Worm (Caenorhabditis elegans) whole organism, L4 larva: ENCODE data around the gene calu-1.

Source experiments
- D1046.2 ChIP-seq: fragments of 200-800 bp; sonication (Bioruptor generic); IDR thresholded peaks from 2 replicates; pipeline ENCODE4 v1.3.6; 2022; ENCODE audit warnings: missing genetic modification characterization, missing compliant biosample characterization
- F37D6.2 ChIP-seq: sonication (generic microtip); optimal IDR thresholded peaks from 2 replicates; lab custom pipeline; 2016; ENCODE audit warnings: mild to moderate bottlenecking, missing genetic modification characterization, missing compliant biosample characterization
- T26A8.4 ChIP-seq: fragments of 200-800 bp; sonication (Bioruptor generic); IDR thresholded peaks from 2 replicates; pipeline ENCODE4 v1.3.6; 2022; ENCODE audit warnings: missing genetic modification characterization, missing compliant biosample characterization
- ZK337.2 ChIP-seq: fragments of 200-800 bp; sonication (Bioruptor generic); IDR thresholded peaks from 2 replicates; pipeline ENCODE4 v1.3.6; 2022; ENCODE audit warnings: missing genetic modification reagents, missing genetic modification characterization, missing compliant biosample characterization
- aha-1 ChIP-seq: fragments of 150-350 bp; peaks from one replicate; lab custom pipeline; 2014; ENCODE audit warnings: missing biosample characterization, missing genetic modification characterization
- ama-1 ChIP-seq: fragments of 150-350 bp; optimal IDR thresholded peaks from 2 replicates; lab custom pipeline; 2014; ENCODE audit warnings: inconsistent platforms, mixed read lengths
- ceh-20 ChIP-seq: fragments of 200-800 bp; sonication (Bioruptor generic); IDR thresholded peaks from 2 replicates; pipeline ENCODE4 v1.3.6; 2022; ENCODE audit warnings: missing genetic modification reagents, missing genetic modification characterization, missing compliant biosample characterization
- ceh-28 ChIP-seq: fragments of 150-350 bp; optimal IDR thresholded peaks from 2 replicates; lab custom pipeline; 2014; ENCODE audit warnings: missing biosample characterization, missing genetic modification reagents, missing genetic modification characterization
- ceh-32 ChIP-seq: sonication (generic microtip); optimal IDR thresholded peaks from 2 replicates; lab custom pipeline; 2016; ENCODE audit warnings: mild to moderate bottlenecking, missing genetic modification characterization, missing compliant biosample characterization; ENCODE audit not compliant: poor library complexity
- ceh-82 ChIP-seq: sonication (generic microtip); optimal IDR thresholded peaks from 2 replicates; lab custom pipeline; 2017; ENCODE audit warnings: missing biosample characterization, missing genetic modification characterization
- ctbp-1 ChIP-seq: fragments of 200-800 bp; sonication (Bioruptor generic); IDR thresholded peaks from 2 replicates; pipeline ENCODE4 v1.3.6; 2022; ENCODE audit warnings: missing genetic modification reagents, missing genetic modification characterization, missing compliant biosample characterization
- daf-19 ChIP-seq: fragments of 200-800 bp; sonication (Bioruptor generic); conservative IDR thresholded peaks from 2 replicates; pipeline ENCODE4 v1.3.6; 2022; ENCODE audit warnings: missing genetic modification characterization, missing compliant biosample characterization
- dmd-9 ChIP-seq: fragments of 200-800 bp; sonication (Bioruptor generic); IDR thresholded peaks from 2 replicates; pipeline ENCODE4 v1.3.6; 2022; ENCODE audit warnings: missing genetic modification reagents, missing genetic modification characterization, missing compliant biosample characterization
- dpl-1 ChIP-seq: fragments of 150-350 bp; optimal IDR thresholded peaks from 2 replicates; lab custom pipeline; 2014; ENCODE audit warnings: missing biosample characterization, missing genetic modification reagents, missing genetic modification characterization
- duxl-1 ChIP-seq: sonication (generic microtip); optimal IDR thresholded peaks from 2 replicates; lab custom pipeline; 2016; ENCODE audit warnings: mild to moderate bottlenecking, missing genetic modification characterization, moderate library complexity, missing compliant biosample characterization; ENCODE audit not compliant: poor library complexity
- egl-43 ChIP-seq: fragments of 200-800 bp; sonication (Bioruptor generic); IDR thresholded peaks from 2 replicates; pipeline ENCODE4 v1.3.6; 2022; ENCODE audit warnings: missing genetic modification reagents, missing genetic modification characterization, missing compliant biosample characterization
- hlh-11 ChIP-seq: fragments of 200-800 bp; sonication (Bioruptor generic); optimal IDR thresholded peaks from 2 replicates; lab custom pipeline; 2018; ENCODE audit warnings: mild to moderate bottlenecking, missing genetic modification characterization, missing compliant biosample characterization
- hlh-30 ChIP-seq: sonication (generic microtip); optimal IDR thresholded peaks from 2 replicates; lab custom pipeline; 2017; ENCODE audit warnings: antibody characterized with exemption, mild to moderate bottlenecking, missing genetic modification characterization, missing compliant biosample characterization; ENCODE audit not compliant: insufficient read depth
- hmg-1.1 ChIP-seq: fragments of 200-800 bp; sonication (Bioruptor generic); IDR thresholded peaks from 2 replicates; pipeline ENCODE4 v1.3.6; 2022; ENCODE audit warnings: missing genetic modification reagents, missing genetic modification characterization, missing compliant biosample characterization
- jun-1 ChIP-seq: fragments of 150-350 bp; optimal IDR thresholded peaks from 2 replicates; lab custom pipeline; 2014; ENCODE audit warnings: missing biosample characterization, missing genetic modification reagents, missing genetic modification characterization
- lim-7 ChIP-seq: fragments of 200-800 bp; sonication (Bioruptor generic); IDR thresholded peaks from 2 replicates; pipeline ENCODE4 v1.3.6; 2022; ENCODE audit warnings: missing genetic modification characterization, missing compliant biosample characterization
- lin-29 ChIP-seq: fragments of 200-800 bp; sonication (Bioruptor generic); IDR thresholded peaks from 2 replicates; pipeline ENCODE4 v1.3.6; 2022; ENCODE audit warnings: missing genetic modification reagents, missing genetic modification characterization, missing compliant biosample characterization
- lin-39 ChIP-seq: fragments of 150-350 bp; optimal IDR thresholded peaks from 2 replicates; lab custom pipeline; 2014; ENCODE audit warnings: missing biosample characterization, missing genetic modification reagents, missing genetic modification characterization
- madf-9 ChIP-seq: fragments of 200-800 bp; sonication (Bioruptor generic); conservative IDR thresholded peaks from 2 replicates; pipeline ENCODE4 v1.3.6; 2022; ENCODE audit warnings: missing genetic modification reagents, missing genetic modification characterization, missing compliant biosample characterization
- mdl-1 ChIP-seq, 2 experiments: fragments of 150-350 bp in 1 of 2; sonication (generic microtip) in 1 of 2; optimal IDR thresholded peaks; 2 replicates each; lab custom pipeline; 2014 to 2017; ENCODE audit warnings: missing biosample characterization in 2 of 2, missing genetic modification characterization in 2 of 2
- mep-1 ChIP-seq: fragments of 150-350 bp; sonication (generic microtip); optimal IDR thresholded peaks from 3 replicates; lab custom pipeline; 2014; ENCODE audit warnings: missing biosample characterization, missing genetic modification characterization
- mes-2 ChIP-seq: sonication (generic microtip); optimal IDR thresholded peaks from 2 replicates; lab custom pipeline; 2016; ENCODE audit warnings: missing genotype, mild to moderate bottlenecking, missing genetic modification characterization, missing compliant biosample characterization; ENCODE audit not compliant: poor library complexity, severe bottlenecking
- mxl-3 ChIP-seq: fragments of 200-800 bp; sonication (Bioruptor generic); optimal IDR thresholded peaks from 2 replicates; lab custom pipeline; 2018; ENCODE audit warnings: mild to moderate bottlenecking, missing genetic modification characterization, missing compliant biosample characterization
- nhr-11 ChIP-seq: fragments of 150-350 bp; optimal IDR thresholded peaks from 2 replicates; lab custom pipeline; 2014; ENCODE audit warnings: missing biosample characterization, missing genetic modification characterization
- nhr-237 ChIP-seq: sonication (generic microtip); optimal IDR thresholded peaks from 2 replicates; lab custom pipeline; 2017; ENCODE audit warnings: missing biosample characterization, missing genetic modification characterization
- nhr-42 ChIP-seq: fragments of 200-800 bp; sonication (Bioruptor generic); IDR thresholded peaks from 2 replicates; pipeline ENCODE4 v1.3.6; 2022; ENCODE audit warnings: missing genetic modification characterization, missing compliant biosample characterization
- php-3 ChIP-seq: fragments of 200-800 bp; sonication (Bioruptor generic); IDR thresholded peaks from 2 replicates; pipeline ENCODE4 v1.3.6; 2022; ENCODE audit warnings: missing genetic modification reagents, missing genetic modification characterization, missing compliant biosample characterization
- rbr-2 ChIP-seq: sonication (generic microtip); optimal IDR thresholded peaks from 2 replicates; lab custom pipeline; 2016; ENCODE audit warnings: missing genotype, missing genetic modification characterization, missing compliant biosample characterization
- spr-3 ChIP-seq: fragments of 200-800 bp; sonication (Bioruptor generic); optimal IDR thresholded peaks from 2 replicates; lab custom pipeline; 2018; ENCODE audit warnings: mild to moderate bottlenecking, missing genetic modification characterization, missing compliant biosample characterization
- tag-97 ChIP-seq: fragments of 200-800 bp; sonication (Bioruptor generic); IDR thresholded peaks from 2 replicates; pipeline ENCODE4 v1.3.6; 2022; ENCODE audit warnings: missing genetic modification characterization, missing compliant biosample characterization
- tra-1 ChIP-seq: fragments of 200-800 bp; sonication (Bioruptor generic); IDR thresholded peaks from 2 replicates; pipeline ENCODE4 v1.3.6; 2022; ENCODE audit warnings: missing genetic modification reagents, missing genetic modification characterization, missing compliant biosample characterization
- unc-62 ChIP-seq, 3 experiments: fragments of 150-350 bp in 1 of 3; sonication (generic microtip); optimal IDR thresholded peaks in 2 of 3; peaks in 1 of 3; 1 replicate in 1 of 3; 2 replicates in 2 of 3; lab custom pipeline; 2014 to 2017; ENCODE audit warnings: missing biosample characterization in 3 of 3, missing genetic modification characterization in 3 of 3, missing genetic modification reagents in 3 of 3, missing genotype in 1 of 3
- vab-7 ChIP-seq: fragments of 200-800 bp; sonication (Bioruptor generic); IDR thresholded peaks from 2 replicates; pipeline ENCODE4 v1.3.6; 2022; ENCODE audit warnings: missing genetic modification reagents, missing genetic modification characterization, missing compliant biosample characterization
- zag-1 ChIP-seq: fragments of 150-350 bp; optimal IDR thresholded peaks from 2 replicates; lab custom pipeline; 2014; ENCODE audit warnings: missing biosample characterization, missing genetic modification characterization
- zfp-3 ChIP-seq: fragments of 200-800 bp; sonication (Bioruptor generic); conservative IDR thresholded peaks from 2 replicates; pipeline ENCODE4 v1.3.6; 2022; ENCODE audit warnings: missing genetic modification reagents, missing genetic modification characterization, missing compliant biosample characterization
- zip-2 ChIP-seq: fragments of 150-350 bp; optimal IDR thresholded peaks from 2 replicates; lab custom pipeline; 2014; ENCODE audit warnings: missing biosample characterization, missing genetic modification characterization
- ztf-11 ChIP-seq: fragments of 150-350 bp; optimal IDR thresholded peaks from 2 replicates; lab custom pipeline; 2014; ENCODE audit warnings: missing biosample characterization, missing genetic modification characterization

Gene calu-1

DNA sequence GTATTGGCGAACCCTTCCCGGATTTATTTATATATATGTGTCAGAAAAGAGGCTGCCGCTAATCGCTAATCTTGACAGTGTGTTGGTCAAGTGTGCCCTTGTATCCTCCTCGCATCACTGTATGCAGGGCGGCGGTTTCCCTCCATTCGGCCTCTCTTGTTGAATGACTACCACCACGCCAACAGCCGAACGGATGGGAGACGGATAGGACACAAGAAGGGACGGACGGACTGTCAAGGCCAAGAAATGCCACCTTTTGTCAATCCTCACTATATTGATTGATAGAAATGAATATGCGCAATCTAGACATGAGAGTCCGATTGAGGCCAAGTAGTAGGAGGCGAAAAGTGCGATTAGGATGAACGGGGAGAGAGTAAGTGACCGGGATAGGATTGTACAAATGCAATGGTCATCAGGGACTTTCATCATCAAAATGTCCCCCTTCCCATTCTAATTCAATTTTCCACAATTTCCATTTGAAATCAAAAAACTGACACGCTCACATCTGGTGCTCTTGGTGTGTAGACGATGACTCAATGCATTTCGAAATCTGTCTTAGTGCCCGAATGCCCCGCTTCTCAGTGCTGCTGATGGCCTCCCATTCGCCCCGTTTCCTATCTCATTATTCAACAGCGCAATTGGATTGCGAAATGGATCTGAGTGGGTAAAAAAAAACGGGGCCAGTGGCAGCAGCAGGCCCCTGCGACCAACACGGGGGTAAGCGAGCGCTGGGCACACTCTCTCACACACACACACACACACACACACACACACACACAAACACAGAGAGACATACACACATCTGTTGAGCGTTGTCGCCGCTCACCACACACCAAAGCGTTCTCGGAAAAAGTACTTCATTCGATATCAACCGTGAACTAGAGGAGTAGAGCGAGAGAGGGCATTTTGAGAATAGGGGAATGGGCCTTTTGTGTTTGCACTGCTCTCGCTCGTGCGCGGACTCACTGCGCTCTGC lies 8.7 kb downstream of the calu-1 start (continued):
- TF ChIP-seq nhr-42 (no peak), mxl-3 (GFP tag; lab: Kevin White, UChicago) (peak; percentile 64), hmg-1.1 (GFP tag; lab: Robert Waterston, UW) (peak; percentile 78), zag-1 (no peak), ceh-82 (tag; lab: Kevin White, UChicago) (no peak), hlh-30 (tag; lab: Kevin White, UChicago) (peak; percentile 49), jun-1 (no peak), zip-2 (tag; lab: Kevin White, UChicago) (no peak), dpl-1 (GFP tag; lab: Kevin White, UChicago) (no peak)

DNA sequence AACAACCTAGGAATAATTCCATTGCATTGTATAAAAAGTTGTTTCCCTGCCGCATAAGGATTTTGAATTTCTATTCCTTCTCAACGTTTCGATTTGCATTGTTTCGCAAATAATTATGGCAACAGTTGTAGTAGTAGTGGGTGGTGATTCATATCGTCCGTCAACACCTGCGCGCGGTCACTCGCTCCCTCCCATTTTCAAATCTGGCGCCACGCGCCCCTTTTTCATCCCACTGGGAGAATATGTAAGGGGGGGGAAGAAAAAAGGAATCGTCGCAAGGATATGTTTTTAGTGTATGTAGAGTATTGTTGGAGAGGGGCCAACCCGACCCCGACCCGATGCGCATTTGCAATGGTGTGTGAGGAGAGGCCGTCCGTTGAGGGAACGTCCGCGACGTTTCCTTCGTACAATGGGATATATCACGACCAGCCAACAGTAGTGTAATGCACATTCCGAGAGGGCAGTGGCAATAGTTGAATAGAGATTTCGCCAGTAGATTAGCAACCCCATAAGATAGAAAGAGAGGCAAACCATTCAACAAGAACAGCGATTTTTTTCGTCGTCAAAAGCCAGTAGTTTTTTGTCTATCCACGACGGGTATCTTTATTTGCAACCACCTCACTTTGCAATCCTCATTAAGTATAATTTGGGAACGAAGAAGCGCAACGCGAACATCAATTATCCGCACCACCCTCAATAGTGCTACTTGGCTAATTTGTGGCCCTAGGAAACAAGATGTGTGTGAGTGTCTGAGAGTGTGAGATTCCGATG lies 9.6 kb downstream of the calu-1 start:
- TF ChIP-seq dmd-9 (peak; percentile 48; the same call in 1 of the 2 replicates), unc-62 (GFP tag; optimal IDR thresholded peaks at IDR 0.05 in 1 of 2; lab: Kevin White, UChicago) (peak in 1 of 2 experiments; percentile 91), unc-62 (tag; optimal IDR thresholded peaks at IDR 0.05; lab: Kevin White, UChicago) (no peak), vab-7 (GFP tag; lab: Robert Waterston, UW) (0 out of 2 replicates have a peak, but pooled peaks have one; percentile 18), spr-3 (GFP tag; lab: Kevin White, UChicago) (peak; percentile 26), ztf-11 (no peak), mes-2 (tag; lab: Kevin White, UChicago) (peak; percentile 26), lin-29 (GFP tag; lab: Robert Waterston, UW) (no peak), ZK337.2 (GFP tag; lab: Robert Waterston, UW) (no peak), php-3 (GFP tag; lab: Robert Waterston, UW) (0 out of 2 replicates have a peak, but pooled peaks have one; percentile 12), zfp-3 (GFP tag; lab: Robert Waterston, UW) (0 out of 2 replicates have a peak, but pooled peaks have one; percentile 15), D1046.2 (0 out of 2 replicates have a peak, but pooled peaks have one; percentile 42), egl-43 (peak; percentile 39), ctbp-1 (GFP tag; lab: Robert Waterston, UW) (no peak), aha-1 (peak; percentile 98), madf-9 (GFP tag; lab: Robert Waterston, UW) (0 out of 2 replicates have a peak, but pooled peaks have one; percentile 15), duxl-1 (tag; lab: Kevin White, UChicago) (no peak)

DNA sequence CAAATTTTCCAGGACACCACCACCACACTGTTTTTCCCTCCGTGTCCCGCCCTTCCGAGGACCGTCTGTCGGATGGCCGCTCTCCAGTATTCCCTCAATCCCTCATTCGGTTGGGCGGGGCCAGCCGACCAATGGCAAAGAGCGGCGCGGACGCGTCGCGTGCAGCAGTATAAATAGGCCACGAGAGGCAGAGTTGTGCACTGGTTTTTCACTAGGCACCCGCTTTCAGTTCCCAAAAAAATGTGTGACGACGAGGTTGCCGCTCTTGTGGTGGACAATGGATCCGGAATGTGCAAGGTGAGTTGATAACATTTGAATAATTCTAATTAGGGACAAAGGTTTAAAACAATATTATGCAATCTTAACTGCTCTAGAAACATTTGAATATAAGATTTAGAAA lies 10.3 kb downstream of the calu-1 start, which contains the start of gene act-4:
TSS of gene act-4 (plus strand) at position 200 of the 400 bp plus-strand sequence.
- TF ChIP-seq duxl-1 (tag; lab: Kevin White, UChicago): no peak
- TF ChIP-seq egl-43: peak; percentile 81
- no peak for TF ChIP-seq daf-19 (GFP tag; lab: Robert Waterston, UW)
- 0 out of 2 replicates have a peak, but pooled peaks have one; percentile 22 for TF ChIP-seq ceh-20
- TF ChIP-seq lin-39: no peak
- TF ChIP-seq tra-1: 0 out of 2 replicates have a peak, but pooled peaks have one; percentile 21
- TF ChIP-seq F37D6.2 (tag; lab: Kevin White, UChicago): peak; percentile 38
- peak; percentile 97 for TF ChIP-seq ama-1 (lab: Kevin White, UChicago)
- TF ChIP-seq ceh-32: peak; percentile 29
- no peak for TF ChIP-seq tag-97 (GFP tag; lab: Robert Waterston, UW)
- no peak for TF ChIP-seq vab-7 (GFP tag; lab: Robert Waterston, UW)
- no peak for TF ChIP-seq nhr-42
- TF ChIP-seq ceh-28 (tag; lab: Kevin White, UChicago): no peak
- TF ChIP-seq nhr-11: peak; percentile 53
- TF ChIP-seq mep-1 (tag; lab: Kevin White, UChicago): peak; percentile 77
- TF ChIP-seq dmd-9: 0 out of 2 replicates have a peak, but pooled peaks have one; percentile 59
- peak; percentile 58 for TF ChIP-seq hlh-11 (tag; lab: Kevin White, UChicago)
- no peak for TF ChIP-seq jun-1
- TF ChIP-seq nhr-237 (tag; lab: Kevin White, UChicago): no peak
- TF ChIP-seq aha-1: peak; percentile 94
- peak; percentile 64 for TF ChIP-seq rbr-2 (tag; lab: Kevin White, UChicago)
- TF ChIP-seq mdl-1 (tag; optimal IDR thresholded peaks at IDR 0.05; lab: Kevin White, UChicago): peak in 1 of 2 experiments; percentile 49
- no peak for TF ChIP-seq lim-7
- no peak for TF ChIP-seq mxl-3 (GFP tag; lab: Kevin White, UChicago)
- TF ChIP-seq mes-2 (tag; lab: Kevin White, UChicago): peak; percentile 46
- TF ChIP-seq T26A8.4 (GFP tag; lab: Robert Waterston, UW): 0 out of 2 replicates have a peak, but pooled peaks have one; percentile 17
